Fruit fly (Drosophila melanogaster) whole organism, embryonic: ENCODE data around the gene tHMG1.

ENCODE experiments used
- ATbp ChIP-seq: fragments of 200-800 bp; sonication (Bioruptor generic); optimal IDR thresholded peaks from 2 replicates; lab custom pipeline; 2017; ENCODE audit warnings: missing biosample characterization, mild to moderate bottlenecking, missing genetic modification characterization, missing genetic modification reagents
- Asciz ChIP-seq: fragments of 200-800 bp; sonication (Bioruptor generic); optimal IDR thresholded peaks from 2 replicates; lab custom pipeline; 2017; ENCODE audit warnings: missing biosample characterization, mild to moderate bottlenecking, missing genetic modification characterization, missing genetic modification reagents
- Atf-2 ChIP-seq: fragments of 200-800 bp; sonication (Bioruptor generic); optimal IDR thresholded peaks from 2 replicates; lab custom pipeline; 2016; ENCODE audit warnings: missing biosample characterization, missing genetic modification characterization
- Bdp1 ChIP-seq: fragments of 200-800 bp; sonication (Bioruptor generic); optimal IDR thresholded peaks from 3 replicates; lab custom pipeline; 2016; ENCODE audit warnings: missing biosample characterization, missing genetic modification characterization
- C15 ChIP-seq: fragments of 200-800 bp; sonication (Bioruptor generic); IDR thresholded peaks from 3 replicates; pipeline ENCODE4 v1.3.6; 2022; ENCODE audit warnings: missing biosample characterization, missing genetic modification characterization
- CG11398 ChIP-seq: fragments of 200-800 bp; sonication (Bioruptor generic); optimal IDR thresholded peaks from 2 replicates; lab custom pipeline; 2016; ENCODE audit warnings: missing biosample characterization, missing genetic modification characterization
- CG13775 ChIP-seq: fragments of 200-800 bp; sonication (Bioruptor generic); optimal IDR thresholded peaks from 3 replicates; lab custom pipeline; 2017; ENCODE audit warnings: missing biosample characterization, mild to moderate bottlenecking, missing genetic modification characterization
- CG14014 ChIP-seq: fragments of 200-800 bp; sonication (Bioruptor generic); IDR thresholded peaks from 2 replicates; pipeline ENCODE4 v1.3.6; 2022; ENCODE audit warnings: missing biosample characterization, missing genetic modification characterization
- CG1529 ChIP-seq: fragments of 200-800 bp; sonication (Bioruptor generic); optimal IDR thresholded peaks from 3 replicates; lab custom pipeline; 2018; ENCODE audit warnings: missing biosample characterization, missing genetic modification characterization
- CG15479 ChIP-seq: fragments of 200-800 bp; sonication (Bioruptor generic); optimal IDR thresholded peaks from 3 replicates; lab custom pipeline; 2019; ENCODE audit warnings: missing biosample characterization, mild to moderate bottlenecking, missing genetic modification characterization, moderate library complexity
- CG17568 ChIP-seq: fragments of 200-800 bp; sonication (Bioruptor generic); optimal IDR thresholded peaks from 2 replicates; lab custom pipeline; 2018; ENCODE audit warnings: missing biosample characterization, mild to moderate bottlenecking, missing genetic modification characterization, moderate library complexity
- CG2116 ChIP-seq: fragments of 200-800 bp; sonication (Bioruptor generic); optimal IDR thresholded peaks from 3 replicates; lab custom pipeline; 2018; ENCODE audit warnings: missing biosample characterization, mild to moderate bottlenecking, missing genetic modification characterization
- CG2889 ChIP-seq: fragments of 200-800 bp; sonication (Bioruptor generic); IDR thresholded peaks from 3 replicates; pipeline ENCODE4 v1.3.6; 2022; ENCODE audit warnings: missing biosample characterization, missing genetic modification characterization
- CG3838 ChIP-seq: fragments of 200-800 bp; sonication (Bioruptor generic); optimal IDR thresholded peaks from 3 replicates; lab custom pipeline; 2016; ENCODE audit warnings: missing biosample characterization, missing genetic modification characterization
- CG5180 ChIP-seq: fragments of 200-800 bp; sonication (Bioruptor generic); optimal IDR thresholded peaks from 3 replicates; lab custom pipeline; 2017; ENCODE audit warnings: missing biosample characterization, missing genetic modification characterization, mild to moderate bottlenecking, moderate library complexity, missing genetic modification reagents
- CG6683 ChIP-seq: fragments of 200-800 bp; sonication (Bioruptor generic); optimal IDR thresholded peaks from 2 replicates; lab custom pipeline; 2017; ENCODE audit warnings: missing biosample characterization, mild to moderate bottlenecking, missing genetic modification characterization, missing genetic modification reagents
- CG6813 ChIP-seq: fragments of 200-800 bp; sonication (Bioruptor generic); optimal IDR thresholded peaks from 2 replicates; lab custom pipeline; 2017; ENCODE audit warnings: missing biosample characterization, missing genetic modification characterization, mild to moderate bottlenecking, moderate library complexity, missing genetic modification reagents
- CG7357 ChIP-seq: fragments of 200-800 bp; sonication (Bioruptor generic); IDR thresholded peaks from 3 replicates; pipeline ENCODE4 v1.3.6; 2022; ENCODE audit warnings: missing biosample characterization, missing genetic modification characterization
- CG8359 ChIP-seq: fragments of 200-800 bp; sonication (Bioruptor generic); optimal IDR thresholded peaks from 2 replicates; lab custom pipeline; 2017; ENCODE audit warnings: missing biosample characterization, mild to moderate bottlenecking, missing genetic modification characterization, borderline replicate concordance
- D ChIP-seq, 2 experiments: fragments of 200-800 bp in 1 of 2; fragments of >200 bp in 1 of 2; sonication (Bioruptor generic) in 1 of 2; optimal IDR thresholded peaks; 2 replicates in 1 of 2; 3 replicates in 1 of 2; lab custom pipeline; 2017; ENCODE audit warnings: mild to moderate bottlenecking in 1 of 2, missing biosample characterization in 1 of 2, missing genetic modification characterization in 1 of 2, missing genetic modification reagents in 1 of 2
- Deaf1 ChIP-seq: fragments of 200-800 bp; optimal IDR thresholded peaks from 3 replicates; lab custom pipeline; 2019; ENCODE audit warnings: missing biosample characterization, mild to moderate bottlenecking, missing genetic modification characterization, moderate library complexity
- Dek ChIP-seq: fragments of 200-800 bp; sonication (Bioruptor generic); optimal IDR thresholded peaks from 3 replicates; lab custom pipeline; 2019; ENCODE audit warnings: missing biosample characterization, mild to moderate bottlenecking, missing genetic modification characterization, moderate library complexity
- E2f2 ChIP-seq: fragments of 200-800 bp; sonication (Bioruptor generic); IDR thresholded peaks from 2 replicates; pipeline ENCODE4 v1.3.6; 2022; ENCODE audit warnings: missing biosample characterization, missing genetic modification characterization
- Fer1 ChIP-seq: fragments of 200-800 bp; sonication (Bioruptor generic); optimal IDR thresholded peaks from 2 replicates; lab custom pipeline; 2017; ENCODE audit warnings: missing biosample characterization, mild to moderate bottlenecking, missing genetic modification characterization
- HHEX ChIP-seq: fragments of 200-800 bp; sonication (Bioruptor generic); optimal IDR thresholded peaks from 3 replicates; lab custom pipeline; 2017; ENCODE audit warnings: missing biosample characterization, mild to moderate bottlenecking, missing genetic modification characterization, missing genetic modification reagents
- HLH4C ChIP-seq: fragments of 200-800 bp; sonication (Bioruptor generic); IDR thresholded peaks from 3 replicates; pipeline ENCODE4 v1.3.6; 2022; ENCODE audit warnings: missing biosample characterization, missing genetic modification characterization; ENCODE audit not compliant: partially characterized antibody
- HmgZ ChIP-seq: fragments of 200-800 bp; sonication (Bioruptor generic); optimal IDR thresholded peaks from 2 replicates; lab custom pipeline; 2018; ENCODE audit warnings: missing biosample characterization, mild to moderate bottlenecking, missing genetic modification characterization
- Hr51 ChIP-seq, 2 experiments: fragments of 200-800 bp; sonication (Bioruptor generic); optimal IDR thresholded peaks; 2 replicates in 1 of 2; 3 replicates in 1 of 2; lab custom pipeline; 2016 to 2018; ENCODE audit warnings: missing biosample characterization in 2 of 2, missing genetic modification characterization in 2 of 2, mild to moderate bottlenecking in 1 of 2, moderate library complexity in 1 of 2
- Xrp1 ChIP-seq: fragments of 200-800 bp; sonication (Bioruptor generic); IDR thresholded peaks from 2 replicates; pipeline ENCODE4 v1.3.6; 2022; ENCODE audit warnings: missing biosample characterization, missing genetic modification characterization
- ato ChIP-seq: fragments of 200-800 bp; sonication (Bioruptor generic); IDR thresholded peaks from 2 replicates; pipeline ENCODE4 v1.3.6; 2022; ENCODE audit warnings: missing biosample characterization, missing genetic modification characterization; ENCODE audit not compliant: partially characterized antibody
- bab2 ChIP-seq: fragments of 200-800 bp; sonication (Bioruptor generic); optimal IDR thresholded peaks from 2 replicates; lab custom pipeline; 2016; ENCODE audit warnings: missing biosample characterization, missing genetic modification characterization
- bcd ChIP-seq: fragments of 200-800 bp; sonication (Bioruptor generic); optimal IDR thresholded peaks from 2 replicates; lab custom pipeline; 2017; ENCODE audit warnings: missing biosample characterization, mild to moderate bottlenecking, missing genetic modification characterization
- inv ChIP-seq: fragments of 200-800 bp; sonication (Bioruptor generic); IDR thresholded peaks from 2 replicates; pipeline ENCODE4 v1.3.6; 2022; ENCODE audit warnings: missing biosample characterization, missing genetic modification characterization; ENCODE audit not compliant: partially characterized antibody
- kah ChIP-seq: fragments of 200-800 bp; sonication (Bioruptor generic); optimal IDR thresholded peaks from 2 replicates; lab custom pipeline; 2018; ENCODE audit warnings: missing biosample characterization, mild to moderate bottlenecking, missing genetic modification characterization
- kay ChIP-seq: fragments of 200-800 bp; sonication (Bioruptor generic); optimal IDR thresholded peaks from 2 replicates; lab custom pipeline; 2016; ENCODE audit warnings: missing biosample characterization, missing genetic modification characterization
- lola ChIP-seq, 3 experiments: fragments of >200 bp in 2 of 3; fragments of 200-800 bp in 1 of 3; sonication (Bioruptor generic) in 1 of 3; optimal IDR thresholded peaks; 2 replicates each; lab custom pipeline; 2017 to 2019; ENCODE audit warnings: missing biosample characterization in 3 of 3, missing genetic modification characterization in 3 of 3, mild to moderate bottlenecking in 1 of 3, moderate library complexity in 1 of 3
- nom ChIP-seq: fragments of 200-800 bp; sonication (Bioruptor generic); optimal IDR thresholded peaks from 2 replicates; lab custom pipeline; 2017; ENCODE audit warnings: missing biosample characterization, missing genetic modification characterization, mild to moderate bottlenecking, moderate library complexity, missing genetic modification reagents
- otp ChIP-seq: fragments of 200-800 bp; sonication (Bioruptor generic); IDR thresholded peaks from 3 replicates; pipeline ENCODE4, ENCODE4 v1.3.6; 2022; ENCODE audit warnings: missing biosample characterization, missing genetic modification characterization
- psq ChIP-seq: fragments of 200-800 bp; sonication (Bioruptor generic); optimal IDR thresholded peaks from 2 replicates; lab custom pipeline; 2017; ENCODE audit warnings: missing biosample characterization, missing genetic modification characterization
- run ChIP-seq: fragments of 200-800 bp; sonication (Bioruptor generic); optimal IDR thresholded peaks from 3 replicates; lab custom pipeline; 2018; ENCODE audit warnings: missing biosample characterization, mild to moderate bottlenecking, missing genetic modification characterization
- slou ChIP-seq: fragments of 200-800 bp; sonication (Bioruptor generic); optimal IDR thresholded peaks from 3 replicates; lab custom pipeline; 2016; ENCODE audit warnings: missing biosample characterization, missing genetic modification characterization
- so ChIP-seq: fragments of 200-800 bp; sonication (Bioruptor generic); IDR thresholded peaks from 3 replicates; pipeline ENCODE4 v1.3.6; 2022; ENCODE audit warnings: missing biosample characterization, missing genetic modification characterization
- sr ChIP-seq: fragments of 200-800 bp; sonication (Bioruptor generic); IDR thresholded peaks from 3 replicates; pipeline ENCODE4 v1.3.6; 2022; ENCODE audit warnings: missing biosample characterization, missing genetic modification characterization
- sug ChIP-seq: fragments of 200-800 bp; optimal IDR thresholded peaks from 2 replicates; lab custom pipeline; 2019; ENCODE audit warnings: missing biosample characterization, mild to moderate bottlenecking, missing genetic modification characterization, moderate library complexity
- ttk ChIP-seq: fragments of 200-800 bp; sonication (Bioruptor generic); IDR thresholded peaks from 2 replicates; pipeline ENCODE4 v2.1.2; 2022; ENCODE audit warnings: missing biosample characterization, missing genetic modification characterization
- unpg ChIP-seq: fragments of 200-800 bp; sonication (Bioruptor generic); optimal IDR thresholded peaks from 3 replicates; lab custom pipeline; 2018; ENCODE audit warnings: missing biosample characterization, mild to moderate bottlenecking, missing genetic modification characterization, moderate library complexity
- usp ChIP-seq: fragments of >200 bp; optimal IDR thresholded peaks from 2 replicates; lab custom pipeline; 2017; ENCODE audit warnings: missing biosample characterization, missing genetic modification characterization
- zfh2 ChIP-seq: fragments of 200-800 bp; sonication (Bioruptor generic); optimal IDR thresholded peaks from 2 replicates; lab custom pipeline; 2016; ENCODE audit warnings: missing biosample characterization, missing genetic modification characterization

tHMG1 gene

DNA sequence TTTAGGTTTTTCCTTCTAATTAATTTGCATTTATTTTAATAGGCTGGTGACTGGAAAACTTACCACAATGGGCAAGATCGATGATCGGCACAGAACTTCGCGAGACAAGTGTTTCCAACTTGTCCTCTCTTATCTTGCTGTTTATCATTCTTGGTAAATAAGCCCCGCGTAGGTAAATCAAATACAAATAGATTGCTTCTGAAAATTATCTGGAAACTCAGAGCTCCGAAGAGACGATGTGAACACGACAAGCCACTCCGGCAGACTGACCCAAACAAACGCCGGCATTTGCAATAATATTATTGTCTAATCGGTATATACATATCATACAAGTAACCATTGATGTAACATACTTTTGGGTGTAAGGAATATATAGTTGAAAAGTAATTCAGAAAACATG lies 38.7 kb downstream of the tHMG1 start, which contains the start of gene CG33099 (continued):
- peak; percentile 36; the same call in 1 of the 3 replicates for TF ChIP-seq sr (GFP tag; lab: Robert Waterston, UW)
- TF ChIP-seq unpg (GFP tag; lab: Kevin White, UChicago) = peak; percentile 43
- peak; percentile 65 for TF ChIP-seq sug (tag; lab: Kevin White, UChicago)
- TF ChIP-seq CG6813 (GFP tag; lab: Kevin White, UChicago) = peak; percentile 65
- peak; percentile 37; the same call in 1 of the 2 replicates for TF ChIP-seq E2f2 (GFP tag; lab: Robert Waterston, UW)
- peak; percentile 61; the same call in 1 of the 3 replicates for TF ChIP-seq otp (GFP tag; lab: Robert Waterston, UW)
- TF ChIP-seq lola (GFP tag; optimal IDR thresholded peaks at IDR 0.05; lab: Kevin White, UChicago) = peak in 1 of 3 experiments; percentile 7
- no peak for TF ChIP-seq kah
- TF ChIP-seq HLH4C (GFP tag; lab: Robert Waterston, UW) = no peak
- peak; percentile 38 for TF ChIP-seq Dek (tag; lab: Kevin White, UChicago)
- TF ChIP-seq CG3838 = peak; percentile 9
- TF ChIP-seq C15 (GFP tag; lab: Robert Waterston, UW) = no peak
- TF ChIP-seq nom = peak; percentile 11
- peak; percentile 25 for TF ChIP-seq CG11398
- peak; percentile 51 for TF ChIP-seq Xrp1 (GFP tag; lab: Robert Waterston, UW)
- peak; percentile 71 for TF ChIP-seq Fer1 (GFP tag; lab: Kevin White, UChicago)
- TF ChIP-seq bcd (GFP tag; lab: Kevin White, UChicago) = peak; percentile 11
- TF ChIP-seq D (optimal IDR thresholded peaks at IDR 0.05; lab: Kevin White, UChicago) = no peak
- peak; percentile 15 for TF ChIP-seq D (GFP tag; optimal IDR thresholded peaks at IDR 0.05; lab: Kevin White, UChicago)
- no peak for TF ChIP-seq CG7357 (GFP tag; lab: Robert Waterston, UW)
- TF ChIP-seq CG15479 = no peak
- TF ChIP-seq CG8359 (GFP tag; lab: Kevin White, UChicago) = peak; percentile 35
- TF ChIP-seq zfh2 = no peak
- TF ChIP-seq ato (GFP tag; lab: Robert Waterston, UW) = no peak
- peak; percentile 7 for TF ChIP-seq psq (GFP tag; lab: Kevin White, UChicago)
- TF ChIP-seq HmgZ (tag; lab: Kevin White, UChicago) = peak; percentile 66
- TF ChIP-seq run (tag; lab: Kevin White, UChicago) = no peak
- no peak for TF ChIP-seq inv (GFP tag; lab: Robert Waterston, UW)
- peak; percentile 24 for TF ChIP-seq bab2
- TF ChIP-seq CG13775 = no peak
- TF ChIP-seq so (GFP tag; lab: Robert Waterston, UW) = peak; percentile 16; the same call in 1 of the 3 replicates
- peak; percentile 68 for TF ChIP-seq CG17568 (GFP tag; lab: Kevin White, UChicago)
- no peak for TF ChIP-seq Atf-2 (GFP tag; lab: Kevin White, UChicago)
- peak; percentile 71; the same call in 1 of the 2 replicates for TF ChIP-seq CG14014 (GFP tag; lab: Robert Waterston, UW)
- peak; percentile 2 for TF ChIP-seq CG6683 (GFP tag; lab: Kevin White, UChicago)
- TF ChIP-seq Bdp1 (GFP tag; lab: Kevin White, UChicago) = no peak
- TF ChIP-seq CG2889 (GFP tag; lab: Robert Waterston, UW) = no peak
- peak; percentile 29 for TF ChIP-seq HHEX (GFP tag; lab: Kevin White, UChicago)
- no peak for TF ChIP-seq ttk (GFP tag; lab: Robert Waterston, UW)
- no peak for TF ChIP-seq CG1529 (GFP tag; lab: Kevin White, UChicago)
- TF ChIP-seq ATbp = peak; percentile 61
- TF ChIP-seq kay (GFP tag; lab: Kevin White, UChicago) = peak; percentile 4
- TF ChIP-seq Hr51 (GFP tag; optimal IDR thresholded peaks at IDR 0.05; lab: Kevin White, UChicago) = peak in 1 of 2 experiments; percentile 16
- no peak for TF ChIP-seq usp (GFP tag; lab: Kevin White, UChicago)
- no peak for TF ChIP-seq slou (GFP tag; lab: Kevin White, UChicago)
- peak; percentile 56 for TF ChIP-seq CG5180 (GFP tag; lab: Kevin White, UChicago)
- TF ChIP-seq CG2116 (GFP tag; lab: Kevin White, UChicago) = no peak
- peak; percentile 39 for TF ChIP-seq Deaf1 (tag; lab: Kevin White, UChicago)
- peak; percentile 56 for TF ChIP-seq Asciz (GFP tag; lab: Kevin White, UChicago)
